Fruit fly (Drosophila melanogaster): ENCODE data around the gene CG4953.

DNA sequence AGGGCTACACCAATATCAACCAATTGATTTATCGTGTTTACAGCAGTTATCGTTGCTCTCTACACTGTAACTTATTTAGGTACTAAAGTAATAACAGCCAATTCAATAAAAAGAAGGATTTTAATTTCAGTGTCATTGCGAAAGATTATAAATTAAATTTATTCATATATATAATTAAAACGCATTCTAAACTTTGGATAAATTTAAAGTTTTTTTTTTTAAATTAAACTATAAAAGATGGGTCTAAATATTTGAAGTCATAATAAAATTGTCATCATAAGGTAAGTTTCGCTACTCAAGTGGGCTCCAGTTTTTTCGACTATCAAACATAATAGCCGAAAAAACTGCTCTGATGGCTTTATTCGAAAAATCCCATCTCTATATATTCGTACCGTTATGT lies 5.7 kb downstream of the CG4953 start, which contains the start of gene trk:
- TF ChIP-seq EcR (GFP tag; optimal IDR thresholded peaks at IDR 0.05) (no peak), pan (optimal IDR thresholded peaks at IDR 0.05) (no peak), CG8478 (optimal IDR thresholded peaks at IDR 0.05) (no peak), usp (GFP tag; optimal IDR thresholded peaks at IDR 0.05) (no peak)

Measured in whole organism.